Worm (Caenorhabditis elegans) whole organism, midembryonic: Measurements from ENCODE around the gene srv-3.

Experiments
- T22C8.4 ChIP-seq: fragments of 200-800 bp; sonication (Bioruptor generic); IDR thresholded peaks from 2 replicates; pipeline ENCODE4 v1.3.6; 2022; ENCODE audit warnings: missing genetic modification characterization, missing compliant biosample characterization
- flt-1 ChIP-seq: fragments of 200-800 bp; sonication (Bioruptor generic); IDR thresholded peaks from 2 replicates; pipeline ENCODE4 v1.3.6; 2022; ENCODE audit warnings: missing genetic modification characterization, missing compliant biosample characterization
- klf-2 ChIP-seq: fragments of 200-800 bp; sonication (Bioruptor generic); conservative IDR thresholded peaks from 2 replicates; pipeline ENCODE4 v1.3.6; 2022; ENCODE audit warnings: missing genetic modification reagents, missing genetic modification characterization, missing compliant biosample characterization
- ref-1 ChIP-seq: fragments of 200-800 bp; sonication (Bioruptor generic); conservative IDR thresholded peaks from 2 replicates; pipeline ENCODE4 v1.3.6; 2022; ENCODE audit warnings: missing genetic modification reagents, missing genetic modification characterization, missing compliant biosample characterization
- ztf-23 ChIP-seq: fragments of 200-800 bp; sonication (Bioruptor generic); IDR thresholded peaks from 2 replicates; pipeline ENCODE4 v1.3.6; 2022; ENCODE audit warnings: missing genetic modification reagents, missing genetic modification characterization, missing compliant biosample characterization

ce11 chrV:19669959-19670358 lies 38.8 kb downstream of the srv-3 start, which contains the start of gene Y43F8C.11:
- TF ChIP-seq flt-1 (GFP tag; lab: Robert Waterston, UW), result no peak
- no peak for TF ChIP-seq klf-2
- no peak for TF ChIP-seq ztf-23 (GFP tag; lab: Robert Waterston, UW)
- no peak for TF ChIP-seq ref-1
- TF ChIP-seq T22C8.4, result no peak
